Fruit fly (Drosophila melanogaster) whole organism, embryonic: Measurements from ENCODE around the gene CG10208.

Experiments
- Asciz ChIP-seq: fragments of 200-800 bp; sonication (Bioruptor generic); optimal IDR thresholded peaks from 2 replicates; lab custom pipeline; 2017; ENCODE audit warnings: missing biosample characterization, mild to moderate bottlenecking, missing genetic modification characterization, missing genetic modification reagents
- Bdp1 ChIP-seq: fragments of 200-800 bp; sonication (Bioruptor generic); optimal IDR thresholded peaks from 3 replicates; lab custom pipeline; 2016; ENCODE audit warnings: missing biosample characterization, missing genetic modification characterization
- CG10209 ChIP-seq: fragments of 200-800 bp; sonication (Bioruptor generic); optimal IDR thresholded peaks from 3 replicates; lab custom pipeline; 2017; ENCODE audit warnings: missing biosample characterization, mild to moderate bottlenecking, missing genetic modification characterization, missing genetic modification reagents
- CG10267 ChIP-seq: fragments of 200-800 bp; sonication (Bioruptor generic); optimal IDR thresholded peaks from 2 replicates; lab custom pipeline; 2018; ENCODE audit warnings: missing biosample characterization, mild to moderate bottlenecking, missing genetic modification characterization, moderate library complexity
- CG11695 ChIP-seq: fragments of 200-800 bp; sonication (Bioruptor generic); IDR thresholded peaks from 3 replicates; pipeline ENCODE4 v1.3.6; 2022; ENCODE audit warnings: missing biosample characterization, missing genetic modification characterization
- CG12391 ChIP-seq: fragments of 200-800 bp; sonication (Bioruptor generic); optimal IDR thresholded peaks from 3 replicates; lab custom pipeline; 2018; ENCODE audit warnings: missing biosample characterization, mild to moderate bottlenecking, missing genetic modification characterization, moderate library complexity
- CG12659 ChIP-seq: fragments of 200-800 bp; sonication (Bioruptor generic); optimal IDR thresholded peaks from 3 replicates; lab custom pipeline; 2017; ENCODE audit warnings: mild to moderate bottlenecking, missing biosample characterization, missing genetic modification reagents, missing genetic modification characterization
- CG13775 ChIP-seq: fragments of 200-800 bp; sonication (Bioruptor generic); optimal IDR thresholded peaks from 3 replicates; lab custom pipeline; 2017; ENCODE audit warnings: missing biosample characterization, mild to moderate bottlenecking, missing genetic modification characterization
- CG15011 ChIP-seq: fragments of 200-800 bp; sonication (Bioruptor generic); optimal IDR thresholded peaks from 3 replicates; lab custom pipeline; 2018; ENCODE audit warnings: missing biosample characterization, mild to moderate bottlenecking, missing genetic modification characterization
- CG16863 ChIP-seq: fragments of 200-800 bp; sonication (Bioruptor generic); optimal IDR thresholded peaks from 3 replicates; lab custom pipeline; 2016; ENCODE audit warnings: missing biosample characterization, missing genetic modification characterization
- CG17328 ChIP-seq: fragments of 200-800 bp; sonication (Bioruptor generic); IDR thresholded peaks from 2 replicates; pipeline ENCODE4 v1.3.6; 2022; ENCODE audit warnings: missing biosample characterization, missing genetic modification characterization
- CG17568 ChIP-seq: fragments of 200-800 bp; sonication (Bioruptor generic); optimal IDR thresholded peaks from 2 replicates; lab custom pipeline; 2018; ENCODE audit warnings: missing biosample characterization, mild to moderate bottlenecking, missing genetic modification characterization, moderate library complexity
- CG17912 ChIP-seq: fragments of 200-800 bp; sonication (Bioruptor generic); optimal IDR thresholded peaks from 2 replicates; lab custom pipeline; 2018; ENCODE audit warnings: missing biosample characterization, mild to moderate bottlenecking, missing genetic modification characterization
- CG18619 ChIP-seq: fragments of 200-800 bp; sonication (Bioruptor generic); optimal IDR thresholded peaks from 3 replicates; lab custom pipeline; 2017; ENCODE audit warnings: missing biosample characterization, mild to moderate bottlenecking, missing genetic modification characterization
- CG2116 ChIP-seq: fragments of 200-800 bp; sonication (Bioruptor generic); optimal IDR thresholded peaks from 3 replicates; lab custom pipeline; 2018; ENCODE audit warnings: missing biosample characterization, mild to moderate bottlenecking, missing genetic modification characterization
- CG7963 ChIP-seq: fragments of 200-800 bp; sonication (Bioruptor generic); IDR thresholded peaks from 3 replicates; pipeline ENCODE4 v1.3.6; 2022; ENCODE audit warnings: missing biosample characterization, missing genetic modification characterization; ENCODE audit not compliant: partially characterized antibody
- CG7987 ChIP-seq: fragments of 200-800 bp; sonication (Bioruptor generic); optimal IDR thresholded peaks from 2 replicates; lab custom pipeline; 2018; ENCODE audit warnings: missing biosample characterization, mild to moderate bottlenecking, missing genetic modification characterization, moderate library complexity
- CG9437 ChIP-seq: fragments of 200-800 bp; sonication (Bioruptor generic); optimal IDR thresholded peaks from 2 replicates; lab custom pipeline; 2018; ENCODE audit warnings: missing biosample characterization, mild to moderate bottlenecking, missing genetic modification characterization
- Camta ChIP-seq: fragments of 200-800 bp; sonication (Bioruptor generic); optimal IDR thresholded peaks from 2 replicates; lab custom pipeline; 2016; ENCODE audit warnings: missing biosample characterization, missing genetic modification characterization
- CrebB ChIP-seq: fragments of 200-800 bp; sonication (Bioruptor generic); optimal IDR thresholded peaks from 3 replicates; lab custom pipeline; 2018; ENCODE audit warnings: missing biosample characterization, mild to moderate bottlenecking, missing genetic modification characterization
- H15 ChIP-seq: fragments of 200-800 bp; sonication (Bioruptor generic); IDR thresholded peaks from 3 replicates; pipeline ENCODE4 v1.3.6; 2022; ENCODE audit warnings: missing biosample characterization, missing genetic modification characterization
- HLHmδ ChIP-seq: fragments of 200-800 bp; sonication (Bioruptor generic); optimal IDR thresholded peaks from 2 replicates; lab custom pipeline; 2018; ENCODE audit warnings: missing biosample characterization, mild to moderate bottlenecking, missing genetic modification characterization, moderate library complexity
- Hey ChIP-seq: fragments of 200-800 bp; sonication (Bioruptor generic); optimal IDR thresholded peaks from 3 replicates; lab custom pipeline; 2018; ENCODE audit warnings: missing biosample characterization, mild to moderate bottlenecking, missing genetic modification characterization
- Hsf ChIP-seq: fragments of 200-800 bp; sonication (Bioruptor generic); optimal IDR thresholded peaks from 3 replicates; lab custom pipeline; 2016; ENCODE audit warnings: missing biosample characterization, missing genetic modification characterization
- MTF-1 ChIP-seq: fragments of 200-800 bp; sonication (Bioruptor generic); optimal IDR thresholded peaks from 2 replicates; lab custom pipeline; 2018; ENCODE audit warnings: missing biosample characterization, mild to moderate bottlenecking, missing genetic modification characterization, borderline replicate concordance
- Mes4 ChIP-seq: fragments of 200-800 bp; sonication (Bioruptor generic); optimal IDR thresholded peaks from 2 replicates; lab custom pipeline; 2016; ENCODE audit warnings: missing biosample characterization, missing genetic modification characterization
- Xbp1 ChIP-seq: fragments of 200-800 bp; sonication (Bioruptor generic); optimal IDR thresholded peaks from 3 replicates; lab custom pipeline; 2016; ENCODE audit warnings: missing biosample characterization, mild to moderate bottlenecking, missing genetic modification characterization
- ato ChIP-seq: fragments of 200-800 bp; sonication (Bioruptor generic); IDR thresholded peaks from 2 replicates; pipeline ENCODE4 v1.3.6; 2022; ENCODE audit warnings: missing biosample characterization, missing genetic modification characterization; ENCODE audit not compliant: partially characterized antibody
- bab2 ChIP-seq: fragments of 200-800 bp; sonication (Bioruptor generic); optimal IDR thresholded peaks from 2 replicates; lab custom pipeline; 2016; ENCODE audit warnings: missing biosample characterization, missing genetic modification characterization
- bbx ChIP-seq: fragments of 200-800 bp; sonication (Bioruptor generic); IDR thresholded peaks from 2 replicates; pipeline ENCODE4 v1.3.6; 2022; ENCODE audit warnings: missing biosample characterization, missing genetic modification characterization; ENCODE audit not compliant: partially characterized antibody
- bsh ChIP-seq, 2 experiments: fragments of 200-800 bp; sonication (Bioruptor generic); optimal IDR thresholded peaks; 2 replicates each; lab custom pipeline; 2017 to 2018; ENCODE audit warnings: mild to moderate bottlenecking in 2 of 2, missing biosample characterization in 2 of 2, missing genetic modification characterization in 2 of 2, moderate library complexity in 1 of 2
- chm ChIP-seq: fragments of 200-800 bp; sonication (Bioruptor generic); IDR thresholded peaks from 2 replicates; pipeline ENCODE4 v1.3.6; 2022; ENCODE audit warnings: missing biosample characterization, missing genetic modification characterization
- ci ChIP-seq: fragments of 200-800 bp; sonication (Bioruptor generic); IDR thresholded peaks from 3 replicates; pipeline ENCODE4 v1.3.6; 2022; ENCODE audit warnings: missing biosample characterization, missing genetic modification characterization
- croc ChIP-seq: fragments of 200-800 bp; sonication (Bioruptor generic); conservative IDR thresholded peaks from 3 replicates; pipeline ENCODE4 v1.3.6; 2022; ENCODE audit warnings: missing biosample characterization, missing genetic modification characterization
- dati ChIP-seq: fragments of 200-800 bp; sonication (Bioruptor generic); IDR thresholded peaks from 2 replicates; pipeline ENCODE4 v1.3.6; 2022; ENCODE audit warnings: missing biosample characterization, missing genetic modification characterization
- fd102C ChIP-seq: fragments of 200-800 bp; sonication (Bioruptor generic); optimal IDR thresholded peaks from 2 replicates; lab custom pipeline; 2018; ENCODE audit warnings: missing biosample characterization, mild to moderate bottlenecking, missing genetic modification characterization, moderate library complexity
- fd64A ChIP-seq: fragments of 200-800 bp; sonication (Bioruptor generic); optimal IDR thresholded peaks from 3 replicates; lab custom pipeline; 2018; ENCODE audit warnings: missing biosample characterization, mild to moderate bottlenecking, missing genetic modification characterization
- lab ChIP-seq: fragments of 200-800 bp; sonication (Bioruptor generic); optimal IDR thresholded peaks from 3 replicates; lab custom pipeline; 2017; ENCODE audit warnings: missing biosample characterization, missing genetic modification characterization, mild to moderate bottlenecking, moderate library complexity, missing genetic modification reagents
- lov ChIP-seq, 2 experiments: fragments of 200-800 bp in 1 of 2; fragments of >200 bp in 1 of 2; sonication (Bioruptor generic) in 1 of 2; IDR thresholded peaks in 1 of 2; optimal IDR thresholded peaks in 1 of 2; 2 replicates in 1 of 2; 3 replicates in 1 of 2; pipeline versions ENCODE4 v1.3.6 to Lab custom; 2017 to 2022; ENCODE audit warnings: missing biosample characterization in 1 of 2, missing genetic modification characterization in 1 of 2
- nom ChIP-seq: fragments of 200-800 bp; sonication (Bioruptor generic); optimal IDR thresholded peaks from 2 replicates; lab custom pipeline; 2017; ENCODE audit warnings: missing biosample characterization, missing genetic modification characterization, mild to moderate bottlenecking, moderate library complexity, missing genetic modification reagents
- odd ChIP-seq: fragments of 200-800 bp; sonication (Bioruptor generic); optimal IDR thresholded peaks from 2 replicates; lab custom pipeline; 2017; ENCODE audit warnings: missing biosample characterization, mild to moderate bottlenecking, missing genetic modification characterization
- onecut ChIP-seq: fragments of 200-800 bp; sonication (Bioruptor generic); IDR thresholded peaks from 2 replicates; pipeline ENCODE4 v1.3.6; 2022; ENCODE audit warnings: missing biosample characterization, missing genetic modification characterization
- org-1 ChIP-seq: fragments of 200-800 bp; sonication (Bioruptor generic); optimal IDR thresholded peaks from 2 replicates; lab custom pipeline; 2017; ENCODE audit warnings: missing biosample characterization, missing genetic modification characterization
- phol ChIP-seq: fragments of 200-800 bp; sonication (Bioruptor generic); optimal IDR thresholded peaks from 3 replicates; lab custom pipeline; 2018; ENCODE audit warnings: missing biosample characterization, mild to moderate bottlenecking, missing genetic modification characterization, moderate library complexity
- run ChIP-seq: fragments of 200-800 bp; sonication (Bioruptor generic); optimal IDR thresholded peaks from 3 replicates; lab custom pipeline; 2018; ENCODE audit warnings: missing biosample characterization, mild to moderate bottlenecking, missing genetic modification characterization
- sc ChIP-seq, 3 experiments: fragments of >200 bp in 2 of 3; fragments of 200-800 bp in 1 of 3; sonication (Bioruptor generic) in 1 of 3; optimal IDR thresholded peaks; 2 replicates in 2 of 3; 3 replicates in 1 of 3; lab custom pipeline; 2017; ENCODE audit warnings: mild to moderate bottlenecking in 1 of 3, missing biosample characterization in 1 of 3, missing genetic modification characterization in 1 of 3, missing genetic modification reagents in 1 of 3
- seq ChIP-seq: fragments of 200-800 bp; sonication (Bioruptor generic); IDR thresholded peaks from 2 replicates; pipeline ENCODE4 v1.3.6; 2022; ENCODE audit warnings: missing biosample characterization, missing genetic modification characterization
- vvl ChIP-seq: fragments of 200-800 bp; sonication (Bioruptor generic); IDR thresholded peaks from 2 replicates; pipeline ENCODE4 v1.3.6; 2022; ENCODE audit warnings: missing biosample characterization, missing genetic modification characterization

CG10208 gene

dm6 chr3R:23803668-23804067 is 29.7 kb upstream of the CG10208 start, which contains the start of gene CG34355 (continued):
- TF ChIP-seq CG17568 (GFP tag; lab: Kevin White, UChicago), result peak; percentile 84
- TF ChIP-seq CG11695 (GFP tag; lab: Robert Waterston, UW), result 0 out of 3 replicates have a peak, but pooled peaks have one; percentile 14
- TF ChIP-seq CG12659 (GFP tag; lab: Kevin White, UChicago), result no peak
- TF ChIP-seq CG10209 (GFP tag; lab: Kevin White, UChicago), result no peak
- peak; percentile 12 for TF ChIP-seq Hsf (GFP tag; lab: Kevin White, UChicago)
- peak; percentile 36; the same call in 1 of the 2 replicates for TF ChIP-seq seq
- TF ChIP-seq Mes4, result peak; percentile 58
- peak; percentile 56 for TF ChIP-seq CG9437 (GFP tag; lab: Kevin White, UChicago)
- peak; percentile 36 for TF ChIP-seq MTF-1
- peak; percentile 56; the same call in 1 of the 2 replicates for TF ChIP-seq chm (GFP tag; lab: Robert Waterston, UW)
- TF ChIP-seq fd102C (GFP tag; lab: Kevin White, UChicago), result peak; percentile 33
- peak; percentile 7 for TF ChIP-seq Bdp1 (GFP tag; lab: Kevin White, UChicago)
- no peak for TF ChIP-seq vvl
- TF ChIP-seq bab2 (GFP tag; lab: Kevin White, UChicago), result no peak
- TF ChIP-seq odd (GFP tag; lab: Kevin White, UChicago), result peak; percentile 80
- TF ChIP-seq HLHmδ (GFP tag; lab: Kevin White, UChicago), result peak; percentile 86
- no peak for TF ChIP-seq dati (GFP tag; lab: Robert Waterston, UW)
- TF ChIP-seq lov (optimal IDR thresholded peaks at IDR 0.05; lab: Kevin White, UChicago), result no peak
- 0 out of 3 replicates have a peak, but pooled peaks have one; percentile 14 for TF ChIP-seq lov (GFP tag; IDR thresholded peaks at IDR 0.05; lab: Robert Waterston, UW)
- TF ChIP-seq CG13775 (GFP tag; lab: Kevin White, UChicago), result peak; percentile 47
- TF ChIP-seq ci (GFP tag; lab: Robert Waterston, UW), result peak; percentile 94
- TF ChIP-seq CG17328 (GFP tag; lab: Robert Waterston, UW), result peak; percentile 70
- TF ChIP-seq Xbp1 (GFP tag; lab: Kevin White, UChicago), result peak; percentile 32
- TF ChIP-seq CG16863 (GFP tag; lab: Kevin White, UChicago), result peak; percentile 15
- TF ChIP-seq fd64A (GFP tag; lab: Kevin White, UChicago), result peak; percentile 81
- peak; percentile 82 for TF ChIP-seq CG17912
- TF ChIP-seq nom (GFP tag; lab: Kevin White, UChicago), result no peak
- TF ChIP-seq croc, result no peak
- TF ChIP-seq sc (optimal IDR thresholded peaks at IDR 0.05; lab: Kevin White, UChicago), result no peak
- peak; percentile 36 for TF ChIP-seq sc (GFP tag; optimal IDR thresholded peaks at IDR 0.05; lab: Kevin White, UChicago)
- TF ChIP-seq CG2116 (GFP tag; lab: Kevin White, UChicago), result peak; percentile 37
- no peak for TF ChIP-seq phol
- no peak for TF ChIP-seq lab (GFP tag; lab: Kevin White, UChicago)
- peak; percentile 62 for TF ChIP-seq CG7987 (GFP tag; lab: Kevin White, UChicago)
- TF ChIP-seq CG10267, result no peak
- TF ChIP-seq CG12391 (tag; lab: Kevin White, UChicago), result peak; percentile 54
- TF ChIP-seq onecut (GFP tag; lab: Robert Waterston, UW), result peak; percentile 52; the same call in 1 of the 2 replicates
- peak; percentile 37 for TF ChIP-seq CrebB (tag; lab: Kevin White, UChicago)
- TF ChIP-seq CG7963, result no peak
- TF ChIP-seq run (tag; lab: Kevin White, UChicago), result no peak
- TF ChIP-seq Asciz, result peak; percentile 49
- peak; percentile 71 for TF ChIP-seq CG18619
- TF ChIP-seq bbx (GFP tag; lab: Robert Waterston, UW), result no peak
- no peak for TF ChIP-seq H15 (GFP tag; lab: Robert Waterston, UW)
- peak in 1 of 2 experiments; percentile 58 for TF ChIP-seq bsh (GFP tag; optimal IDR thresholded peaks at IDR 0.05; lab: Kevin White, UChicago)
- TF ChIP-seq Camta (GFP tag; lab: Kevin White, UChicago), result peak; percentile 25
- peak; percentile 5 for TF ChIP-seq org-1 (GFP tag; lab: Kevin White, UChicago)
- TF ChIP-seq CG15011 (GFP tag; lab: Kevin White, UChicago), result peak; percentile 62
- no peak for TF ChIP-seq ato
- TF ChIP-seq Hey, result peak; percentile 5
